Worm (Caenorhabditis elegans): ENCODE results near the gene wee-1.1.

wee-1.1 gene

ce11 chrII:9559929-9560328 lies 23.4 kb downstream of the wee-1.1 start, which contains the start of gene F35H8.4:
Gene F35H8.4 (minus strand): TSS chrII:9560029.
- TF ChIP-seq lsy-2 (tag; optimal IDR thresholded peaks at IDR 0.05) (peak in 1 of 2 experiments; percentile 2), lin-38 (GFP tag; IDR thresholded peaks at IDR 0.05) (no peak)

ce11 chrII:9558906-9559305 lies 24.5 kb downstream of the wee-1.1 start:
- TF ChIP-seq unc-62 (GFP tag; optimal IDR thresholded peaks at IDR 0.05 in 1 of 2) (peak in 1 of 2 experiments; percentile 58), unc-62 (tag; optimal IDR thresholded peaks at IDR 0.05) (no peak), daf-19 (GFP tag; conservative IDR thresholded peaks at IDR 0.05) (no peak), lin-39 (tag; optimal IDR thresholded peaks at IDR 0.05) (no peak), aha-1 (tag) (peak; percentile 66)

ce11 chrII:9557437-9558150 lies 25.8 kb downstream of the wee-1.1 start, which contains the start of gene zfp-2:
Gene zfp-2 (plus strand): TSS chrII:9557650.
- TF ChIP-seq snpc-4 (tag; optimal IDR thresholded peaks at IDR 0.05) (no peak), dpl-1 (GFP tag; optimal IDR thresholded peaks at IDR 0.05) (peak; percentile 2), hlh-30 (tag; optimal IDR thresholded peaks at IDR 0.05; ENCODE audit: insufficient read depth) (peak; percentile 66), aha-1 (tag) (peak; percentile 52), sdz-12 (GFP tag; optimal IDR thresholded peaks at IDR 0.05) (no peak), unc-62 (GFP tag; optimal IDR thresholded peaks at IDR 0.05 in 1 of 2) (peak in 1 of 2 experiments; percentile 65), unc-62 (tag; optimal IDR thresholded peaks at IDR 0.05) (no peak), mep-1 (tag; optimal IDR thresholded peaks at IDR 0.05) (no peak), nhr-28 (tag; optimal IDR thresholded peaks at IDR 0.05) (no peak), spr-3 (GFP tag; optimal IDR thresholded peaks at IDR 0.05) (no peak), nhr-10 (tag; optimal IDR thresholded peaks at IDR 0.05) (no peak), T20F7.1 (GFP tag; optimal IDR thresholded peaks at IDR 0.05) (peak; percentile 92), Y48G9A.11 (GFP tag; IDR thresholded peaks at IDR 0.05) (peak; percentile 86), ZK546.5 (tag; optimal IDR thresholded peaks at IDR 0.05) (no peak), R02D3.7 (tag; optimal IDR thresholded peaks at IDR 0.05) (peak; percentile 62)

- peak in 1 of 2 experiments; percentile 69 for TF ChIP-seq unc-62 (GFP tag; optimal IDR thresholded peaks at IDR 0.05 in 1 of 2)
- no peak for TF ChIP-seq unc-62 (tag; optimal IDR thresholded peaks at IDR 0.05)
- no peak for TF ChIP-seq ama-1 (optimal IDR thresholded peaks at IDR 0.05)
- TF ChIP-seq aha-1 (tag) = peak; percentile 91
Measured at ce11 chrII:9556582-9556981, 26.8 kb downstream of the wee-1.1 start.

- TF ChIP-seq madf-9 (GFP tag; conservative IDR thresholded peaks at IDR 0.05) (no peak), aha-1 (tag) (peak; percentile 35), hlh-30 (tag; optimal IDR thresholded peaks at IDR 0.05; ENCODE audit: insufficient read depth) (peak; percentile 67), mes-2 (tag; optimal IDR thresholded peaks at IDR 0.05; ENCODE audit: poor library complexity, severe bottlenecking) (no peak), nhr-10 (tag; optimal IDR thresholded peaks at IDR 0.05) (no peak), rbr-2 (tag; optimal IDR thresholded peaks at IDR 0.05) (no peak), zip-2 (tag; optimal IDR thresholded peaks at IDR 0.05) (no peak), D1046.2 (GFP tag; IDR thresholded peaks at IDR 0.05) (no peak), snpc-1.2 (GFP tag; IDR thresholded peaks at IDR 0.05) (no peak), nhr-28 (tag; optimal IDR thresholded peaks at IDR 0.05) (peak; percentile 55), mdl-1 (tag; optimal IDR thresholded peaks at IDR 0.05) (peak in 1 of 2 experiments; percentile 40)
Measured at ce11 chrII:9554925-9555553, 28.3 kb downstream of the wee-1.1 start, which contains the start of gene F35H8.2. Gene F35H8.2 (plus strand): TSS chrII:9555503.

- TF ChIP-seq nhr-237 (tag; optimal IDR thresholded peaks at IDR 0.05) (no peak), unc-62 (GFP tag; optimal IDR thresholded peaks at IDR 0.05 in 1 of 2) (peak in 1 of 2 experiments; percentile 12), unc-62 (tag; optimal IDR thresholded peaks at IDR 0.05) (no peak)
Measured at ce11 chrII:9553179-9553578, 30.2 kb downstream of the wee-1.1 start, which contains the start of gene F35H8.1. Gene F35H8.1 (minus strand): TSS chrII:9553279.

All from whole organism, L4 larva.